Fruit fly (Drosophila melanogaster): Measurements from ENCODE around the gene CG7542.

The CG7542 gene

DNA sequence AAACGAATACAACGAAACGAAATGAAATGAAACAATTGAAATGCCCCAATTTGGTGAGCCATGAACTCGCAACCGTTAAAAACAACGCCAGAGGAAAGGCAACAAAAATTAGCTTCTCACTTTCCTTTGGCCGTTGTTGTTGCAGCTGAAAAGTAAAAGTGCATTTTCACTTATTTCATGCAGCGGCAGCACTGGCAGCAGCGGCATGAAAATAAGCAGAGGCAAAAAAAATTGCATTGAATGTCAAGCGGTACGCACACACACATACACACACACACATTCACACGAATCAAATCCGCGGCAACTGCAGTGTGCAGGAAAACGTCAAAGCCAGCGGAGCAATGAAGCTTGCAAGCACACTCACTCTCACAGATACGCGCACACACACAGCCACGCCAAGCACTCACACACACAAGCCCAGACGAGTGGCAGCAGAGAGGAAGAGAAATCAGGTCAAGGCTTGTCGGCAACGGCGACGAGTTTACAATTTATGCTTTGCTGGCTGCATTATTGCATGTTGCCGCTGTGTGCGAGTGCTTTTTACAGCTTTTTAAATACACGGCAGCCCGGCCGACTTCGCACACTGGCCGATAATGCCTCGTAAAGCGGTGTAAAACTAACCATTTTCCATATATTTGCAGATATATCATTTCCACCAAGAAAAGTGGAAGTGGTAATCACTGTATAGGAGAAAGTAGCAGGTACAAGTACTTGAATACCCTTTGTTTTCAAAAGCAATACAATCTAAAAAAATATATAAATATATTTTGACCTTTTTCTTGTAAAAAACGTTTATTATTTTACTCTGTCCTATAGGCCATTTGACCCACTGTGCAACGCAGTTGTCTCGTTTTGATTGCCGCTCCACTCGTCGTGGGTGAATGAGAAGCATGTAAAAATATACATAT lies 17.0 kb downstream of the CG7542 start (continued):
- TF ChIP-seq hth (optimal IDR thresholded peaks at IDR 0.05) (no peak), CG3065 (GFP tag; optimal IDR thresholded peaks at IDR 0.05) (peak; percentile 4), Aef1 (GFP tag; IDR thresholded peaks at IDR 0.05) (peak; percentile 52; the same call in 2 of the 3 replicates), CG4360 (GFP tag; IDR thresholded peaks at IDR 0.05) (no peak), Dll (GFP tag; IDR thresholded peaks at IDR 0.05; ENCODE audit: partially characterized antibody) (0 out of 4 replicates have a peak, but pooled peaks have one; percentile 18), Bdp1 (GFP tag; optimal IDR thresholded peaks at IDR 0.05) (no peak), pros (GFP tag; optimal IDR thresholded peaks at IDR 0.05) (no peak), Dp (GFP tag; optimal IDR thresholded peaks at IDR 0.05) (no peak), CG11247 (GFP tag; IDR thresholded peaks at IDR 0.05) (no peak), dmrt99B (tag; optimal IDR thresholded peaks at IDR 0.05) (peak; percentile 95), ase (GFP tag; IDR thresholded peaks at IDR 0.05) (peak; percentile 80), CG17568 (GFP tag; optimal IDR thresholded peaks at IDR 0.05) (peak; percentile 49), Camta (GFP tag; optimal IDR thresholded peaks at IDR 0.05) (peak; percentile 41), Ada2b (GFP tag; IDR thresholded peaks at IDR 0.05) (peak; percentile 64), CG1233 (GFP tag; optimal IDR thresholded peaks at IDR 0.05) (peak; percentile 69), jumu (GFP tag; optimal IDR thresholded peaks at IDR 0.05) (no peak), ato (GFP tag; IDR thresholded peaks at IDR 0.05; ENCODE audit: partially characterized antibody) (no peak), tgo (GFP tag; IDR thresholded peaks at IDR 0.05) (peak; percentile 75), twi (tag; optimal IDR thresholded peaks at IDR 0.05) (peak; percentile 15), klu (GFP tag; IDR thresholded peaks at IDR 0.05) (0 out of 2 replicates have a peak, but pooled peaks have one; percentile 8), Gsc (GFP tag; IDR thresholded peaks at IDR 0.05) (no peak), CG7271 (tag; optimal IDR thresholded peaks at IDR 0.05) (no peak), ssp (GFP tag; IDR thresholded peaks at IDR 0.05) (peak; percentile 59), ttk (GFP tag; IDR thresholded peaks at IDR 0.05) (peak; percentile 82), Mad (GFP tag; optimal IDR thresholded peaks at IDR 0.05) (peak; percentile 20), BEAF-32 (GFP tag; optimal IDR thresholded peaks at IDR 0.05) (no peak), Xrp1 (GFP tag; IDR thresholded peaks at IDR 0.05) (peak; percentile 78), CG4424 (GFP tag; optimal IDR thresholded peaks at IDR 0.05) (peak; percentile 83), E2f1 (GFP tag; IDR thresholded peaks at IDR 0.05) (peak; percentile 64), jigr1 (GFP tag; IDR thresholded peaks at IDR 0.05) (peak; percentile 51; the same call in 1 of the 3 replicates), CG13424 (tag; optimal IDR thresholded peaks at IDR 0.05) (peak; percentile 87), Sin3A (optimal IDR thresholded peaks at IDR 0.05) (no peak), caup (GFP tag; optimal IDR thresholded peaks at IDR 0.05; ENCODE audit: severe bottlenecking) (peak; percentile 30), unpg (GFP tag; optimal IDR thresholded peaks at IDR 0.05) (peak; percentile 79), Ravus (GFP tag; IDR thresholded peaks at IDR 0.05) (no peak), oc (tag; optimal IDR thresholded peaks at IDR 0.05) (peak; percentile 82), Med (GFP tag) (peak; percentile 77), CG8281 (tag; optimal IDR thresholded peaks at IDR 0.05) (peak; percentile 55), D19A (tag; optimal IDR thresholded peaks at IDR 0.05) (peak; percentile 80), CG11085 (GFP tag; IDR thresholded peaks at IDR 0.05) (no peak), Trl (optimal IDR thresholded peaks at IDR 0.05) (peak in 1 of 2 experiments; percentile 23), Trl (GFP tag; optimal IDR thresholded peaks at IDR 0.05) (peak; percentile 11), phol (tag; optimal IDR thresholded peaks at IDR 0.05) (peak; percentile 91), CG17912 (GFP tag; optimal IDR thresholded peaks at IDR 0.05) (peak; percentile 6), CG9817 (tag; optimal IDR thresholded peaks at IDR 0.05) (peak; percentile 57), sisA (GFP tag; IDR thresholded peaks at IDR 0.05) (peak; percentile 74), bbx (GFP tag; IDR thresholded peaks at IDR 0.05; ENCODE audit: partially characterized antibody) (no peak), ind (GFP tag; optimal IDR thresholded peaks at IDR 0.05) (peak; percentile 62), Chrac-16 (GFP tag; optimal IDR thresholded peaks at IDR 0.05) (peak; percentile 13), CG1602 (GFP tag; optimal IDR thresholded peaks at IDR 0.05) (peak; percentile 72)

Measured in whole organism, embryonic.